Worm (Caenorhabditis elegans) whole organism, young adult: Measurements from ENCODE around the gene T12A7.9.

Experiments used
- F49E8.2 ChIP-seq: sonication (generic microtip); optimal IDR thresholded peaks from 3 replicates; lab custom pipeline; 2017; ENCODE audit warnings: missing genetic modification characterization, mild to moderate bottlenecking, missing compliant biosample characterization, antibody characterized with exemption, moderate library complexity; ENCODE audit not compliant: insufficient read depth
- F57A8.1 ChIP-seq: fragments of 200-800 bp; sonication (Bioruptor generic); optimal IDR thresholded peaks from 2 replicates; lab custom pipeline; 2018; ENCODE audit warnings: mild to moderate bottlenecking, missing genetic modification characterization, moderate library complexity, missing compliant biosample characterization
- K11D2.4 ChIP-seq: fragments of 200-800 bp; sonication (Bioruptor generic); IDR thresholded peaks from 2 replicates; pipeline ENCODE4 v1.3.6; 2022; ENCODE audit warnings: missing genetic modification reagents, missing genetic modification characterization, missing compliant biosample characterization
- Y53F4B.3 ChIP-seq: fragments of 200-800 bp; sonication (Bioruptor generic); IDR thresholded peaks from 2 replicates; pipeline ENCODE4 v1.3.6; 2022; ENCODE audit warnings: missing genetic modification reagents, missing genetic modification characterization, missing compliant biosample characterization
- Y56A3A.18 ChIP-seq: fragments of 200-800 bp; sonication (Bioruptor generic); IDR thresholded peaks from 2 replicates; pipeline ENCODE4 v1.3.6; 2022; ENCODE audit warnings: missing genetic modification reagents, missing genetic modification characterization, missing compliant biosample characterization
- Y67H2A.10 ChIP-seq: fragments of 200-800 bp; sonication (Bioruptor generic); conservative IDR thresholded peaks from 2 replicates; pipeline ENCODE4 v1.3.6; 2022; ENCODE audit warnings: missing genetic modification reagents, missing genetic modification characterization, missing compliant biosample characterization
- Y79H2A.3 ChIP-seq: fragments of 200-800 bp; sonication (Bioruptor generic); conservative IDR thresholded peaks from 2 replicates; pipeline ENCODE4 v1.3.6; 2022; ENCODE audit warnings: missing genetic modification reagents, missing genetic modification characterization, missing compliant biosample characterization
- akir-1 ChIP-seq: fragments of 200-800 bp; sonication (Bioruptor generic); optimal IDR thresholded peaks from 2 replicates; lab custom pipeline; 2018; ENCODE audit warnings: mild to moderate bottlenecking, missing genetic modification characterization, moderate library complexity, missing compliant biosample characterization
- aptf-2 ChIP-seq: fragments of 200-800 bp; sonication (Bioruptor generic); conservative IDR thresholded peaks from 2 replicates; pipeline ENCODE4 v1.3.6; 2022; ENCODE audit warnings: missing genetic modification reagents, missing genetic modification characterization, missing compliant biosample characterization
- bed-1 ChIP-seq: fragments of 200-800 bp; sonication (Bioruptor generic); IDR thresholded peaks from 2 replicates; pipeline ENCODE4 v1.3.6; 2022; ENCODE audit warnings: missing genetic modification reagents, missing genetic modification characterization, missing compliant biosample characterization
- bed-2 ChIP-seq: fragments of 200-800 bp; sonication (Bioruptor generic); IDR thresholded peaks from 2 replicates; pipeline ENCODE4 v1.3.6; 2022; ENCODE audit warnings: missing genetic modification reagents, missing genetic modification characterization, missing compliant biosample characterization
- cebp-1 ChIP-seq, 2 experiments: fragments of 200-800 bp in 1 of 2; sonication (Bioruptor generic) in 1 of 2; sonication (generic microtip) in 1 of 2; IDR thresholded peaks in 1 of 2; optimal IDR thresholded peaks in 1 of 2; 2 replicates each; pipeline versions ENCODE4 v1.3.6 to Lab custom; 2017 to 2022; ENCODE audit warnings: missing compliant biosample characterization in 2 of 2, missing genetic modification characterization in 2 of 2, mild to moderate bottlenecking in 1 of 2, missing genetic modification reagents in 1 of 2, moderate library complexity in 1 of 2
- ceh-27 ChIP-seq: fragments of 200-800 bp; sonication (Bioruptor generic); optimal IDR thresholded peaks from 2 replicates; lab custom pipeline; 2018; ENCODE audit warnings: mild to moderate bottlenecking, missing genetic modification characterization, moderate library complexity, missing compliant biosample characterization
- dox-1 ChIP-seq: fragments of 200-800 bp; sonication (Bioruptor generic); IDR thresholded peaks from 2 replicates; pipeline ENCODE4 v1.3.6; 2022; ENCODE audit warnings: missing genetic modification reagents, missing genetic modification characterization, missing compliant biosample characterization
- dpl-1 ChIP-seq: fragments of 150-350 bp; optimal IDR thresholded peaks from 2 replicates; lab custom pipeline; 2014; ENCODE audit warnings: missing biosample characterization, missing genetic modification reagents, missing genetic modification characterization
- egl-44 ChIP-seq: fragments of 200-800 bp; sonication (Bioruptor generic); IDR thresholded peaks from 2 replicates; pipeline ENCODE4 v1.3.6; 2022; ENCODE audit warnings: missing genetic modification reagents, missing genetic modification characterization, missing compliant biosample characterization
- egrh-3 ChIP-seq: fragments of 200-800 bp; sonication (Bioruptor generic); IDR thresholded peaks from 2 replicates; pipeline ENCODE4 v1.3.6; 2022; ENCODE audit warnings: missing genetic modification reagents, missing genetic modification characterization, missing compliant biosample characterization
- gei-17 ChIP-seq: fragments of 200-800 bp; sonication (Bioruptor generic); optimal IDR thresholded peaks from 2 replicates; lab custom pipeline; 2018; ENCODE audit warnings: mild to moderate bottlenecking, missing genetic modification characterization, missing compliant biosample characterization
- him-1 ChIP-seq: sonication (generic microtip); optimal IDR thresholded peaks from 2 replicates; lab custom pipeline; 2016; ENCODE audit warnings: missing genotype, missing genetic modification reagents, missing genetic modification characterization, missing compliant biosample characterization
- hmg-1.2 ChIP-seq: fragments of 200-800 bp; sonication (Bioruptor generic); IDR thresholded peaks from 2 replicates; pipeline ENCODE4 v1.3.6; 2022; ENCODE audit warnings: missing genetic modification reagents, missing genetic modification characterization, missing compliant biosample characterization
- hmg-20 ChIP-seq: fragments of 200-800 bp; sonication (Bioruptor generic); IDR thresholded peaks from 2 replicates; pipeline ENCODE4 v1.3.6; 2022; ENCODE audit warnings: missing genetic modification reagents, missing genetic modification characterization, missing compliant biosample characterization
- let-607 ChIP-seq, 2 experiments: fragments of 200-800 bp in 1 of 2; sonication (Bioruptor generic) in 1 of 2; sonication (generic microtip) in 1 of 2; optimal IDR thresholded peaks; 2 replicates each; lab custom pipeline; 2016 to 2018; ENCODE audit warnings: mild to moderate bottlenecking in 2 of 2, missing compliant biosample characterization in 2 of 2, missing genetic modification characterization in 2 of 2, moderate library complexity in 2 of 2, missing genotype in 1 of 2
- lin-26 ChIP-seq: fragments of 200-800 bp; sonication (Bioruptor generic); IDR thresholded peaks from 2 replicates; pipeline ENCODE4 v1.3.6; 2022; ENCODE audit warnings: missing genetic modification reagents, missing genetic modification characterization, missing compliant biosample characterization
- lin-35 ChIP-seq, 3 experiments: fragments of 150-350 bp in 2 of 3; sonication (generic microtip) in 1 of 3; optimal IDR thresholded peaks; 2 replicates each; lab custom pipeline; 2014 to 2018; ENCODE audit warnings: missing biosample characterization in 3 of 3, missing genetic modification characterization in 3 of 3, missing genetic modification reagents in 3 of 3
- lin-54 ChIP-seq: fragments of 200-800 bp; sonication (Bioruptor generic); optimal IDR thresholded peaks from 2 replicates; lab custom pipeline; 2018; ENCODE audit warnings: mild to moderate bottlenecking, missing genetic modification characterization, missing compliant biosample characterization
- lir-1 ChIP-seq: fragments of 200-800 bp; sonication (Bioruptor generic); conservative IDR thresholded peaks from 2 replicates; pipeline ENCODE4 v1.3.6; 2022; ENCODE audit warnings: missing genetic modification reagents, missing genetic modification characterization, missing compliant biosample characterization
- madf-10 ChIP-seq: sonication (generic microtip); optimal IDR thresholded peaks from 2 replicates; lab custom pipeline; 2016; ENCODE audit warnings: mild to moderate bottlenecking, missing genetic modification characterization, missing compliant biosample characterization
- madf-3 ChIP-seq: fragments of 200-800 bp; sonication (Bioruptor generic); IDR thresholded peaks from 2 replicates; pipeline ENCODE4 v1.3.6; 2022; ENCODE audit warnings: missing genetic modification reagents, missing genetic modification characterization, missing compliant biosample characterization
- mcd-1 ChIP-seq: fragments of 200-800 bp; sonication (Bioruptor generic); IDR thresholded peaks from 2 replicates; pipeline ENCODE4 v1.3.6; 2022; ENCODE audit warnings: missing genetic modification reagents, missing genetic modification characterization, missing compliant biosample characterization
- mel-28 ChIP-seq: sonication (generic microtip); optimal IDR thresholded peaks from 2 replicates; lab custom pipeline; 2016; ENCODE audit warnings: borderline replicate concordance, mild to moderate bottlenecking, missing genetic modification characterization, missing compliant biosample characterization
- mes-4 ChIP-seq: sonication (generic microtip); optimal IDR thresholded peaks from 2 replicates; lab custom pipeline; 2016; ENCODE audit warnings: missing genotype, missing genetic modification characterization, missing compliant biosample characterization
- mxl-1 ChIP-seq: sonication (generic microtip); optimal IDR thresholded peaks from 2 replicates; lab custom pipeline; 2016; ENCODE audit warnings: missing genetic modification characterization, missing compliant biosample characterization
- nfya-2 ChIP-seq: fragments of 200-800 bp; sonication (Bioruptor generic); IDR thresholded peaks from 2 replicates; pipeline ENCODE4 v1.3.6; 2022; ENCODE audit warnings: missing genetic modification reagents, missing genetic modification characterization, missing compliant biosample characterization
- nhr-80 ChIP-seq: sonication (generic microtip); optimal IDR thresholded peaks from 2 replicates; lab custom pipeline; 2016; ENCODE audit warnings: missing genetic modification characterization, missing compliant biosample characterization
- rec-8 ChIP-seq, 2 experiments: sonication (generic microtip); optimal IDR thresholded peaks; 2 replicates each; lab custom pipeline; 2016; ENCODE audit warnings: mild to moderate bottlenecking in 2 of 2, missing genetic modification characterization in 2 of 2, missing genetic modification reagents in 2 of 2, missing genotype in 2 of 2, missing biosample characterization in 1 of 2, missing compliant biosample characterization in 1 of 2, moderate library complexity in 1 of 2
- repo-1 ChIP-seq: sonication (generic microtip); optimal IDR thresholded peaks from 2 replicates; lab custom pipeline; 2017; ENCODE audit warnings: mild to moderate bottlenecking, missing genetic modification characterization, missing compliant biosample characterization
- snpc-3.4 ChIP-seq: sonication (generic microtip); optimal IDR thresholded peaks from 2 replicates; lab custom pipeline; 2017; ENCODE audit warnings: missing genetic modification characterization, mild to moderate bottlenecking, missing compliant biosample characterization, antibody characterized with exemption, moderate library complexity, missing genotype, missing genetic modification reagents
- zfh-2 ChIP-seq: fragments of 200-800 bp; sonication (Bioruptor generic); conservative IDR thresholded peaks from 2 replicates; pipeline ENCODE4 v1.3.6; 2022; ENCODE audit warnings: missing genetic modification reagents, missing genetic modification characterization, missing compliant biosample characterization
- zim-3 ChIP-seq: sonication (generic microtip); optimal IDR thresholded peaks from 2 replicates; lab custom pipeline; 2017; ENCODE audit warnings: mild to moderate bottlenecking, missing genetic modification characterization, moderate library complexity, missing compliant biosample characterization
- ztf-18 ChIP-seq: sonication (generic microtip); optimal IDR thresholded peaks from 2 replicates; lab custom pipeline; 2016; ENCODE audit warnings: missing genotype, mild to moderate bottlenecking, missing genetic modification characterization, missing compliant biosample characterization
- ztf-22 ChIP-seq: fragments of 200-800 bp; sonication (Bioruptor generic); optimal IDR thresholded peaks from 2 replicates; lab custom pipeline; 2018; ENCODE audit warnings: mild to moderate bottlenecking, missing genetic modification characterization, moderate library complexity, missing compliant biosample characterization

The T12A7.9 gene

DNA sequence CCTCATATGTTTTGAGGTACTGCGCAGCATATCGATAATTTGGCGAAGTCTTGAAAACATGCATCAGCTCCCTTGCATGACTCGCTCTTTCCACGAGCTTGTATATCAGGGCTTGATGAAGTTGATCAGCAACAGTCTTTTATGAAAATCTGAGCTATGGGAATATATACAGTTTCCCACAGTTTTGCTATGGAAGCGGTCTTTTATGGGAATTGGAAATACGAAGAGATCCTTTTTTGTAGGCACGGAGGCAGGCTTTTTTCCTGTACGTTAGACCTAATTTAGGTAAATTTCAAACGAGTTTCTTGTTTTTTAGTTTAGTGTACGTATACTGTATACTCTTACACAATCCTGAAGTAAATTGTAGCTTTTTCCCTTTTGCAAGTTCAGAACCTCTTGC, at the start of gene T12A7.9:
TSS of gene T12A7.9 (minus strand) at position 101 of the 400 bp plus-strand sequence.
- TF ChIP-seq dox-1 (no peak), Y56A3A.18 (GFP tag; lab: Robert Waterston, UW) (0 out of 2 replicates have a peak, but pooled peaks have one; percentile 22), rec-8 (tag; optimal IDR thresholded peaks at IDR 0.05; lab: Kevin White, UChicago) (no peak), gei-17 (GFP tag; lab: Kevin White, UChicago) (no peak), nfya-2 (GFP tag; lab: Robert Waterston, UW) (no peak), bed-1 (GFP tag; lab: Robert Waterston, UW) (no peak), cebp-1 (GFP tag; IDR thresholded peaks at IDR 0.05; lab: Robert Waterston, UW) (no peak), cebp-1 (tag; optimal IDR thresholded peaks at IDR 0.05; lab: Kevin White, UChicago) (peak; percentile 33)
- TF ChIP-seq, all 124 proteins: peak for 2

DNA sequence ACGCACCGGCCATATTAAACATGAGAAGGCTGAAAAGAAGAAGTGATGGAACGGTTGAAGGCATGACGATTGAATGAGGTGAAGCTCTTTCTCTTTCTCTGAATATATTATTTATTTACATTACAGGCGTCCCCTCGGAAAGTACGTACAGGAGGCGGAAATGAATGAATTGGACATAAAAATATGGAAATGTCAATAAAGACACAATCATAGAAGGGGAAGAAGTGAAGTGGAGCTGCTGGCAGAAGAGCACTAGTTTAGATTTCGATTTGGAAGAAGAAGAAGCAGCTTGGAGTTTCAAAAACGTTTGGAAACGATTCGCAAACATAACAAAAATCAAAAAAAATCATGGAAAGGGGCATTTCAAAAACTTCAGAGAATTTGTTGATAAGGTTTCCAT, 48.2 kb upstream of the T12A7.9 start, which contains the start of gene H01G02.1:
TSS of gene H01G02.1 (minus strand) at position 101 of the 400 bp plus-strand sequence.
- no peak for TF ChIP-seq zim-3 (tag; lab: Kevin White, UChicago)
- no peak for TF ChIP-seq lin-35 (GFP tag; optimal IDR thresholded peaks at IDR 0.05; lab: Kevin White, UChicago)
- TF ChIP-seq aptf-2 = no peak
- TF ChIP-seq mel-28 (tag; lab: Kevin White, UChicago) = no peak
- no peak for TF ChIP-seq mes-4 (tag; lab: Kevin White, UChicago)
- TF ChIP-seq mxl-1 (tag; lab: Kevin White, UChicago) = no peak
- no peak for TF ChIP-seq egl-44
- no peak for TF ChIP-seq lir-1
- TF ChIP-seq ztf-22 = no peak
- no peak for TF ChIP-seq Y79H2A.3
- no peak for TF ChIP-seq mcd-1 (GFP tag; lab: Robert Waterston, UW)
- TF ChIP-seq F57A8.1 (GFP tag; lab: Kevin White, UChicago) = no peak
- no peak for TF ChIP-seq snpc-3.4 (tag; lab: Kevin White, UChicago)
- TF ChIP-seq Y56A3A.18 (GFP tag; lab: Robert Waterston, UW) = no peak
- no peak for TF ChIP-seq ceh-27
- TF ChIP-seq lin-54 (GFP tag; lab: Kevin White, UChicago) = no peak

DNA sequence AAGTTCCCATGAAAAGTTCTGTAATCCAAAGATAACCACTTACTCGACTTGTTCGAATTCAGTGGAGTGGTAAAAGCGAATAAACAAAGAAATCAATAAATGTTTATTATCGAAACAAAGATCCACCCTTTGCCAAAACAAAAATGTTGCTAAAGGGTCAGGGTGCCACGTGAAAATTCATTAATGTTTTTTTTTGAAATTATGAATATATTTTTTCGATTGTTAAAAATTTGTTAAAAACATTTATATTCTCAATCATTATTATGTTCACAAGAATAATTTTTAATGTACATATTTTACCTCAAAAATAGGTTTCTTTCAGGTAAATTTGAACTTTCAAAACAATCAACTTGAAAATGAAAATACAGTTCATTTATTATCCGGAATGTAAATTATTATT, 47.2 kb upstream of the T12A7.9 start, which contains the start of gene H01G02.4:
TSS of gene H01G02.4 (minus strand) at position 101 of the 400 bp plus-strand sequence.
- no peak for TF ChIP-seq K11D2.4 (GFP tag; lab: Robert Waterston, UW)
- no peak for TF ChIP-seq akir-1
- TF ChIP-seq repo-1 (tag; lab: Kevin White, UChicago) = no peak

DNA sequence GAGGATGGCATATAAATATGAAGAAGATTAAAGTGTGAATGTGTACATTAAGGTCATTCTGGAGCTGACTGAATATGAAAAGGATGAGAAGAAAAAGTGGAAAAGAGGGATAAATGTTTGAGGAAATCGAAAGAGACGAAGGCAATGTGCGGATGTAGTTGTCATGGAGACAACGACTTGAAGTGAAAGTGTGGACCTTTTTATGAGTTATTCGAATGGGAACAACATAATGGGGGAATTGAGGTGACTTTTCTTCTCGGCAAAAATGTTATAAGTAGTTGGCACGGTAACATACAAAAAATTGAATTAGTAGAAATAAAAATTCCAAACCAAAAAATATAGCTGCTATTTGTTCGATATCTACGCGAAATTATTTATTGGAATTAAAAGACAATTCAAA, 45.3 kb upstream of the T12A7.9 start, which contains the start of gene dyf-18:
TSS of gene dyf-18 (minus strand) at position 101 of the 400 bp plus-strand sequence.
- TF ChIP-seq F49E8.2 = no peak
- no peak for TF ChIP-seq let-607 (tag; optimal IDR thresholded peaks at IDR 0.05; lab: Kevin White, UChicago)
- TF ChIP-seq him-1 (tag; lab: Kevin White, UChicago) = no peak
- TF ChIP-seq hmg-20 (GFP tag; lab: Robert Waterston, UW) = no peak
- TF ChIP-seq Y53F4B.3 (GFP tag; lab: Robert Waterston, UW) = no peak
- TF ChIP-seq lin-26 = no peak

DNA sequence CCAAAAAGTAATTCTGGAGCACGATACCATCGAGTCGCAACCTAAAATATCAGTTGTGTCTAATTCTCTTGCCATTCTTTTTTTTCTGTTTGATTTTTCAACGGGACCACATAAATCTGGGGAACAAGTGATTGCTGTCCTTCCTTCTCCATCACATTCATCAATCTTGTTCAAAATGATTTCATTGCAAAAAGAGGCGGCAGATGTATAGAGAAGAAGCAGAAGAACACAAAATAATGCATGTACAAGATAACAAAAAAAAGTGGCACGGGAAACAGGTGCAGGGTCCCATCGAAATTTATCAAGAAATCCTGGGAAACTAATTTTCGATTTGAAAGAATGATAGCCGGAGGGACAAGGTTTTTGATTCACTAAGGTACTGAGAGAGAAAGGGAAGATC, 43.4 kb upstream of the T12A7.9 start:
- TF ChIP-seq egrh-3 (GFP tag; lab: Robert Waterston, UW) (no peak), nhr-80 (tag; lab: Kevin White, UChicago) (no peak), let-607 (tag; optimal IDR thresholded peaks at IDR 0.05; lab: Kevin White, UChicago) (no peak), hmg-1.2 (GFP tag; lab: Robert Waterston, UW) (no peak), F57A8.1 (GFP tag; lab: Kevin White, UChicago) (no peak), madf-3 (GFP tag; lab: Robert Waterston, UW) (no peak), madf-10 (tag; lab: Kevin White, UChicago) (no peak), bed-2 (GFP tag; lab: Robert Waterston, UW) (no peak), mxl-1 (tag; lab: Kevin White, UChicago) (no peak), dpl-1 (no peak), zfh-2 (no peak), ztf-18 (tag; lab: Kevin White, UChicago) (no peak), Y67H2A.10 (GFP tag; lab: Robert Waterston, UW) (no peak), Y79H2A.3 (no peak), lin-26 (no peak)
